Fruit fly (Drosophila melanogaster) whole organism, pupa: ENCODE results near the gene CG13375.

Source experiments
- CG10348 ChIP-seq: fragments of 200-800 bp; sonication (Bioruptor generic); IDR thresholded peaks from 2 replicates; pipeline ENCODE4 v1.3.6; 2022; ENCODE audit warnings: missing biosample characterization, missing genetic modification characterization
- CG14655 ChIP-seq: fragments of 200-800 bp; sonication (Bioruptor generic); optimal IDR thresholded peaks from 3 replicates; lab custom pipeline; 2017; ENCODE audit warnings: mild to moderate bottlenecking, missing biosample characterization, missing genetic modification reagents, missing genetic modification characterization
- CG17806 ChIP-seq: fragments of 200-800 bp; sonication (Bioruptor generic); optimal IDR thresholded peaks from 2 replicates; lab custom pipeline; 2018; ENCODE audit warnings: missing biosample characterization, mild to moderate bottlenecking, missing genetic modification characterization, moderate library complexity
- CG34367 ChIP-seq: fragments of 200-800 bp; sonication (Bioruptor generic); optimal IDR thresholded peaks from 2 replicates; lab custom pipeline; 2018; ENCODE audit warnings: missing biosample characterization, mild to moderate bottlenecking, missing genetic modification characterization
- CG4496 ChIP-seq: fragments of 200-800 bp; sonication (Bioruptor generic); IDR thresholded peaks from 3 replicates; pipeline ENCODE4 v1.3.6; 2022; ENCODE audit warnings: missing biosample characterization, missing genetic modification characterization
- CG8301 ChIP-seq: fragments of 200-800 bp; sonication (Bioruptor generic); optimal IDR thresholded peaks from 2 replicates; lab custom pipeline; 2018; ENCODE audit warnings: missing biosample characterization, mild to moderate bottlenecking, missing genetic modification characterization
- D1 ChIP-seq: fragments of 200-800 bp; sonication (Bioruptor generic); optimal IDR thresholded peaks from 2 replicates; lab custom pipeline; 2018; ENCODE audit warnings: missing biosample characterization, mild to moderate bottlenecking, missing genetic modification characterization, moderate library complexity
- EcR ChIP-seq: fragments of 200-800 bp; sonication (Bioruptor generic); optimal IDR thresholded peaks from 3 replicates; lab custom pipeline; 2019; ENCODE audit warnings: missing biosample characterization, missing genetic modification characterization, mild to moderate bottlenecking, moderate library complexity, missing genetic modification reagents
- Pif1A ChIP-seq: fragments of 200-800 bp; sonication (Bioruptor generic); optimal IDR thresholded peaks from 3 replicates; lab custom pipeline; 2016; ENCODE audit warnings: missing biosample characterization, missing genetic modification characterization
- gl ChIP-seq: fragments of 200-800 bp; sonication (Bioruptor generic); optimal IDR thresholded peaks from 2 replicates; lab custom pipeline; 2018; ENCODE audit warnings: missing biosample characterization, mild to moderate bottlenecking, missing genetic modification characterization

- TF ChIP-seq EcR (no peak), Pif1A (no peak), CG17806 (tag; lab: Kevin White, UChicago) (no peak), D1 (tag; lab: Kevin White, UChicago) (no peak), CG4496 (GFP tag; lab: Robert Waterston, UW) (no peak), CG8301 (no peak), CG34367 (tag; lab: Kevin White, UChicago) (no peak), CG14655 (GFP tag; lab: Kevin White, UChicago) (no peak), CG10348 (no peak), gl (tag; lab: Kevin White, UChicago) (no peak)
Measured at dm6 chrX:277885-278284, 16.9 kb downstream of the CG13375 start.
